Fruit fly (Drosophila melanogaster) whole organism, larva: ENCODE measurements around the gene CG33689.

Source experiments
- noc ChIP-seq: fragments of 200-800 bp; sonication (Bioruptor generic); optimal IDR thresholded peaks from 3 replicates; lab custom pipeline; 2019; ENCODE audit warnings: missing biosample characterization, mild to moderate bottlenecking, missing genetic modification characterization, moderate library complexity

CG33689 gene

DNA sequence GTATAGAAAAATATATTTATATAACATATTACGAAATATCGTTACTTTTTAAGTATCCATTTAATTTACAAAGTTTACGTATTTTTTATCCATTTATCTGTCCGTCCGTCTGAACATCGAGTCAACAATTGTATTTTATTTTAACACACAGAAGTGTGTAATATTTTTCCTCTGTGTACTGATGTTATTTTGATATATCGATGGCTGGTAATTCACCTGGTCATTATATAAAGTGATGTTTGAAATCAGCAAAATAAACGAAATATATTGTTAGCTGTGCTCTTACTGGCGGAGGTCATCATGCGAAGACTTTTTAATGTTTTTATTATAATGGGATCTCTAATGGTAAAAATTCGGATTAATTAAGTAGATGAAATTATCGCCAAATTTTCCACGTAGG, at the start of gene CG33689:
Gene CG33689 (plus strand): TSS at position 301 of the 400 bp plus-strand sequence.
- no peak for TF ChIP-seq noc

DNA sequence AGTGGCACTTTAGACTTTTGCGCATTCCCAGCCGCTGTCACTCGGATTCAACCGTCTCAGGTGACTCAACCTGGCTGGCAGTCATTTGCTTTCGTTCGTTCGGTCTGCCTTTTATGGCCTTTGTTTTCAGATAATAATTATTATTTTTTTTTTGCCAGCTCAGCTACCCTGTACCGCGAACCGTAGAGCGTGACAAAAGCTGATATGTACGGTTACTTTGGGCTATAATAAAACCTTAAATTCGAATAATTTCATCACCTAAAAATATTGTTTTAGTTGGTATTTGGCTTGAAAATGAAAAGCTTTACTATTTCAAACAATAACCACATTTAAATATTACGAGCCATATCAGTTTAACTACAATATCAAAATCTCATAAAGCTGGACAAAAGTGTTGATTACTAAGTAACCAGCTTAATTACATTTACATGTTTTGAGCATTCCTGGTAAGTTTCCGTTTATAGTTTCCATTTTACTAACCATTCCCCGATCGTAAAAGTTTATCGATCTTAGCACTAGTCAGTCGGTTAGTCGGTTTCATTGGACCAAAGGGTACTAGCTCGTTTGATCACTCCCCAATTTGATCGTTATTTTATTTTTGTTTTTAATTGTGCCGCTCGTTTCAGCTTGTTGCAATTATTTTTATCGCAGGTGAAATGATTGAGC, 49.0 kb upstream of the CG33689 start:
- TF ChIP-seq noc: no peak

DNA sequence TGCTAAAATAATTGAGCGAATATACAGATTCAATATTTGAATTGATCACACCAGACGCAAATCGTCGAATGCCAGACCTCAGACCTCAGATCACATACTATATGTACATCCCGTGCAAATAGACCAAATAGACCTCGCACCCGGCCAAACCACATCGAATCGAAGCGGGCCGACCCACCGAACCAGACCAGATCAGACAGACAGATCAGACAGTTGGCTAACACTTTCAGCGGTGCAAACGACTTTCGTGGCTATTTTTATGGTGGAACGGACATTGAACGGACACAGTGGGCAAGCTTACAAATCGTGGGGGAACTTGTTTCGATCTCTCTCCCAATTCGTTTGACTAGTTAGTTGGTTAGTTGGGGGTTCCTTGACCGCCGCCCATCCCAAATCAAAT, 48.3 kb upstream of the CG33689 start:
- TF ChIP-seq noc: no peak

DNA sequence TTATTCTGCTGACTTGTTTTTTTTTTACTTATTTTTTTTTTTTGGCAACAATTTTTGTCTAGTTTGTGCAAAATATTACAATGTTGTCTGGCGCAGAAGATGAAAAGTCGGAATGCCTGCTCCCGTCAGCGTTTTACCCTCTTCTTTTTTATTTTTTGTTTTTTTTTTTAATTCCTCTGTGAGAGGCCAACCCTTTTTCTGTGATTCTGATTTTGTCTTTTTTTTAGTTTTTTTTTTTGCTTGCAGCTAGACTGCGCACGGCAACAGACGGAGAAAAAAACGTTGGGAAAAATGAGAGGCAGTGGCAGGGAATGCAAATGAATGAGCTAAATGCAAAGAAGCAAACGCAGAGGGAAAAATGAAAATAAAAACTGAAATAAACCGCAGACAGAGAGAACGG, 46.9 kb upstream of the CG33689 start:
- no peak for TF ChIP-seq noc

DNA sequence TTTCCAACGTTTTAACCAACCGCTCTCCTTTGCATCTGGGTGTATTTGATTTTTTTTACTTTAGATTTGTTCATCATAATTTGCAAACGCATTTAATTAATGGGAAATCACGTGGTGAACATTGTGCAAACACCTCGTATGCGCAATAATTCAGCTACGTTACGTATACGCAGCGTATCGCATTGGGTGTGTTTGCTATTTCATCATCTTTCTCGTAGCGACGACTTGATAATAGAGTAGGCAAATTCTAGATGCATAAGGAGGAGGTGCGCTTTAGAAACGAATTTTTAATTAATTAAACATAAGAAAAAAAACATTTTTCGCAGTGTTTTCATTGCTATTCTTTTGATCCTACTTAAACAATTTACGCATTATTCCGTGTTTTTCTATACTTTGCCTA, 46.4 kb upstream of the CG33689 start:
- no peak for TF ChIP-seq noc

DNA sequence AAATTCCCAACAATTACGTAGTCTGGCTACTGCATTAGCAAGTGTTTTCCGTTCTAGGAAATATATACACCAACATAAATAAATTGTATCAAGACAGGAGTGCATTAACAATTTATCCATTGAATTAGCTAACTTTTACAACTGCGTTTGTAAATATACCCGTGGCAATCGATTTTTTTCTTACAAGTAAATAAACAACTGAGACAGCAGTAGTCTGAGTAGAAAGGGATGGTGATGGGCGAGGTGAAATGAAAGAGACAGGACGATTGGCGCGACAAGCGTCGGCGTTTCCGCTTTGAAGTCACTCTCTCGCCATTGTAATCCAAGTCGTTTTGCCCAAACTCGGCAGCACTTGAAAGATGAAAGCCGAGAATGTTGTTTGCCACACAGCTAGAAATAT, 44.5 kb upstream of the CG33689 start:
- TF ChIP-seq noc: no peak

DNA sequence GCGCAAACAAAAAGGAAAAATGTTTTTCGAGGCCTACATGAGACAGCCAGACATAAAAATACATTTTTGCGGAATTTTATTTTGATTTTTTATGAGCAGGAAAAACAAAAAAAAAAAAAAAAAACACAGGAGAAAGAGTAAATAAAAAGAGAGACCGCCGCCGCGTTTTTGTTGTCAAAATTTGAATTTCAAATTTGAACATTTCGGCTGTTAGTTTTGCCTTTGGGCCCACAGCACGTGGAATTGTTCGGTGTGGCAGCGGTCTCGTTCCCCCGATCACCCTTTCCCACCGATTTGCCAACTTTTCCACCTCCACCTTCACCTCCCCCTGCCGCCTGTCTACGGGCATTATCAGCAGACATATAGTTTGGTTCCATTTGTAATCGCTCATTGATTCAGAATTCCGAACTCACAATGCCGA, 43.2 kb upstream of the CG33689 start:
- no peak for TF ChIP-seq noc

DNA sequence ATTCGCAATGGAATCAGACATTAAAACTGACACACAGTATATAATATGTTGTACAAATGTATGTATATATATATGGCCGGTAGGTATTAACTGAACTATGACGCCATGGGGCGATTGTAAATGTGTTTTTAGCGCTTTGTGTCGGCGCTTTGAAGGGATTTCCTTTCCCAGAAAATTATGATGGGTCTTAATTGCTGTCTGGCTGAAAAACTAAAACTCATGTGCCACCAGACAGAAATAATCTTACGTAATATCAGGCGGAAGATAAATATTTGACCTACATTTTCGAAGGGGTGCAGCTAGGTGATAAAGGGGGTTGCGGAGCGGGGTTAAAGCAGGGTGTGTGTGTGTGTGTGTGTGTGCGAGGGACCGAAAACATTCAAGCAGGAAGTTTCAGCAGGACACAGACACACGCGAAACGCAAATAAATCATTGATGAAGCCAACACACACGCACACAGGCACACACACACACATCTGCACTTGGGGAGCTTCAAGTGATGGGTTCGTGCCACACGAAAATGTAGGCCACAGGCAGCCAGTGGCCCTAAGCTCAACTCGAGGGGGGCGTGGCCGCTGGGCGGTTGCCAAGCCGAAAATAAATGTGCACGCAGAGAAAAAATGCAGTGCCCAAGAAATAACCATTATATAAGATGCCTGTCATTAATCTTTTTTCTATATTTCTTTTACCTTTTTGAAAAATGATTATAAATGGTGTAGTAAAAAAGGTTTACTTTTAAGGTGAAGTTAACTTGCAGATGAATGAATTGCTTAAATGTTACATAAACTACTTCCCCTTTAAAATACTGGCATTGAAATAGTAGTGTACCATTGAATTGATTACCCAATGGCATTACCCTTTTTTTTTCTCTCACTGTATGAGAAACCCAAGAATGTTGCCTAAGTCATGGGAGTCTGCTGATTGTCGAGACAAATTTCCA, 42.5 kb upstream of the CG33689 start:
- no peak for TF ChIP-seq noc

DNA sequence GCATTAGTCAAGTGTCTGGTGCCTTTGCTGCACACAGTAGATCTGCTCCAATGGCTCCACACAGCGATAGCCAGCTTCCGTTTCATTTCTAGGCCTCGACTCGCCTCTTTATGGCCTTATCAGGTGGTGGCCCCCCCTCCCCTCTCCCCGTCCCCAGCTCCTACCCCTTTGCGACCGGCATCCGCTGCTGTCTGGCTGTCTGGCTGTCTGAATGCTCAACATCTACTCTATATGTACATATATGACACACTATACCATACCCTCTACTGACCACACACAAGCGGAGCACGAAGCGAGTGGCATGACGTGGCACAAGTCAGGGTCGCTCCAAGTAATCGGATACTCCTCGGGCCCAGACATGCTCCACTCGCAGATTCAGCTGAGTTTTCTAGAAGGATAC, 41.7 kb upstream of the CG33689 start:
- TF ChIP-seq noc: no peak

DNA sequence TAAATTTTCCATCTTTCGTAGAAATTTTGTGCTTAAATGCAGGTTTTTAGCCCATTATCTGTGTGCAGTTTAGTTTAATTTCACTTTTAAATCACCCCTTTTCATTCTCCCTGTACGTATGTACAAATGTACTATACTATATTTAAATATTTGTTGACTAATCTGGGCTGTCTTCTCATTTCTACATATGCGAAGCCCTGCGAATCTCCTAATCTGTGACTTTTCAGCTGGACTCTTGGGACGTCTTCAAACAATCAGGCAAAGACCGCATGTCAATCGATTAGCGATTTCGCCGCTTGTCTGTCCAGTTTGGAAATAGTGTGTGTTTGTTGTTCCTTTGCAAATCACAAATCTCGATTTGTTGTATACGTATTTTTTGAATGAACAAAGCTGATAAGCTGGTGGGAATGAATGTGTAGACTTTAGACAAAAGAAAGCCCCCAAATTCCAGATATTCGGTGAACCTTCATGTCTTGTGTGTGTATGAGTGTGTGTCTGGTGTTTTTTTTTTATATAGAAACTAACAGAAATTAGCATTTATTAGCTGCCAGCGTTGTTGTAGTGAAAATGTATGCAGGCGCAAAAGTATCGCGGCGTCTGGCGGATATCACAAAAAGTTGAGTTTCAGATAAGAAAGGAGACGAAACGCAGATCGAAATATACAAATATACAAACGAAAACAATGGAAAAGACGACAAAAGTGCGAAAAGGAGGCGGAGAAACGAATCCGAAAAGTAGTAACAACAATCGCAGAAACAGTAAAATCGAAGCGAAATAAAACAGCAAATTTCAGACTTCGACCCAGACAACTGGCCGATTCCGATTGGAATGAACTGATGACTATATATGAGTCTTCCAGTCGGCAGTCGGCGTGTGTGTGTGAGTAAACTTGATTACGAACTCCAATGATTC, 40.6 kb upstream of the CG33689 start:
- peak; percentile 54 for TF ChIP-seq noc

DNA sequence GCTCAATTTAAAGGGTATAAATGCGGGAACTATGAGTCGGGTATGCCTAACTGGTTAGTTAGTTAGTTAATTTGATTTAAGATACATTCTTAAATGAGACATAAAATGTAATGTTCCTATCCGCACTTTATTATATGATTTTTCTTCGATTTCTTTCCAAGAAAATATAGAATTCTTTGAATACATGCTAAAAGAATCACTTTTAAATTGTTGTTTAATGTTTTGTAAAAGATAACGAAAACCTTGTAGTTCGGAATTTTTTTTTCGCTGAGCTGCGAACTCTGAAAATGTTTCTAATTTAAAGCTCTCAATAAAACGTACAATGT, 40.0 kb upstream of the CG33689 start:
- peak; percentile 91 for TF ChIP-seq noc

DNA sequence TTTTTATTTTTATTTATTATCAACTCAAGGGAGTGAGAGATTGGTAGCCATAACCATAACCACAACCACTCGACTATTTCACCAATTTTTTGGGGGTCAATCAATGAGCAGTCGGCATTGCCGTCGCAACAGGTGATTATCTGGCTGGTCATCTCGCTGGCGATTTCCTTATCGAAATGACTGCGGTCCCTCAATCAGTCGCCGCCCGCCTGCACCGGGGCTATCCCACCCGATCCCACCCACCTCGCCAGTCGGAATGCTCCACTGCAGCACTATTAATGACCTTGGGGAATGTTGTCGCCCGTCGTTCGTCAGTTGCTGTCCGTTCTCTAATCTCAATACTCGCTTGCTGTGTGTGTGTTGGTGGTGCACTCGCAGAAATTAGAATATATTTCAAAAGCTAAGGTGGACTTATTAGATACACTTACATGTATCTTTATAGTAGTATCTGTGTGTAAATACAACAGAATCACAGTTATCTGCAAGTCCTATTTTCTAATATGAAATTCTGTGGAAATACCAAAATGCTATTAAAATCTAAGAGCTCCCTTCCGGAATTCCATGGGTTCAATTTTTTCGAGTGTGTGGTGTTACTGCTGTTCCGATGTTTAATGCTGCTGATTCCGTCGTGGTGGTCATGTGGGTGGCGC, 39.5 kb upstream of the CG33689 start:
- TF ChIP-seq noc: peak; percentile 95

DNA sequence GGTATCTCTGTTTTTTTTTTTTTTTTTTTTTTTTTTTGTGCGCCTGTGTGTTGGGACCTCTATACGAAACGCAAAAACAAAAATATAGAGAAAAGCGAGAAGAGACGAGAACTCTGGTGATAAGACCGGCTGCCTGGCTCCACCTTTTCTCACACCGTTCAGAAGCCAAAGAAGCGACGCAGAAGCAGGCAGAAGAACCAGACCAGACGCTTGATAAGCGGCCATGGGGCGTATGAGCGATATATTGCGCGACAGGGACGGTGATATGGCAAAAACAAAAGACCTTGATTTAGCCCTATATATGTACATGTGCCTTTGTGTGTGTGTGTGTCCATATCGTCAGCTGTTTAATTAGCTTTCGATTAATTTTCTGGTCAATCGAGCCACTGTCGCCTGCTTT, 38.9 kb upstream of the CG33689 start:
- no peak for TF ChIP-seq noc

DNA sequence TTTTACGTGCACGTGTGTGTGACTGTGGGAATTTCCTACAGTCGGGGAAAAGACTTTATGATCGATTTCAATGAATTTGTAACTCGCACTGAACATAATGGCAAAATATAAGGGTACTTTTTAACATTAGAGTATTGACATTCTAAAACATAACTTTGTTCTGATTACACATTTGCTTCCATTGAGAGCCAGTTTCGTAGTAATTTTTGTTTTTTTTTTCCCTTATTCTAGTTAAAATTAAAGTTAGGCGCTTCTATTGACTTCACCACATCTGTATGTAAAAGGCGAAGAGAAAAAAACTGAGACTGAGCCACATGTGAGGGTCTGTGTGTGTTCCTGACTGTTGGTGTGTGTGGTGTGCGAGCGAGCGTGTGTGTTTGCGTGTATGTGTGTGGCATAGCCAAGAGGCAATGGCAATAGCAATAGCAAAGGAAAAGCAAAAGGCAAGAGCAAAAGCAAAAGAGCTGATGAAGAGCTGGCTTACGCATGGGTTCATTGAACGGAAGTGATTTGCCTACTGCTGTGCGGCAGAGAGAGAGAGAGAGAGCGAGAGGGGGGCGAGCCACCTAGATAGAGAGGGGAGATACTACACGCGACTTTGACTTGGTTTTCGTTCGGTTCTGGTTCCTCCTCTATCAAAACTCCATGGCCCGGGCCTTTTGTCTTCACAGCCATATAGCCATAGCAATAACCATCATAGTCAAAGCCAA, 38.0 kb upstream of the CG33689 start:
- peak; percentile 86 for TF ChIP-seq noc

DNA sequence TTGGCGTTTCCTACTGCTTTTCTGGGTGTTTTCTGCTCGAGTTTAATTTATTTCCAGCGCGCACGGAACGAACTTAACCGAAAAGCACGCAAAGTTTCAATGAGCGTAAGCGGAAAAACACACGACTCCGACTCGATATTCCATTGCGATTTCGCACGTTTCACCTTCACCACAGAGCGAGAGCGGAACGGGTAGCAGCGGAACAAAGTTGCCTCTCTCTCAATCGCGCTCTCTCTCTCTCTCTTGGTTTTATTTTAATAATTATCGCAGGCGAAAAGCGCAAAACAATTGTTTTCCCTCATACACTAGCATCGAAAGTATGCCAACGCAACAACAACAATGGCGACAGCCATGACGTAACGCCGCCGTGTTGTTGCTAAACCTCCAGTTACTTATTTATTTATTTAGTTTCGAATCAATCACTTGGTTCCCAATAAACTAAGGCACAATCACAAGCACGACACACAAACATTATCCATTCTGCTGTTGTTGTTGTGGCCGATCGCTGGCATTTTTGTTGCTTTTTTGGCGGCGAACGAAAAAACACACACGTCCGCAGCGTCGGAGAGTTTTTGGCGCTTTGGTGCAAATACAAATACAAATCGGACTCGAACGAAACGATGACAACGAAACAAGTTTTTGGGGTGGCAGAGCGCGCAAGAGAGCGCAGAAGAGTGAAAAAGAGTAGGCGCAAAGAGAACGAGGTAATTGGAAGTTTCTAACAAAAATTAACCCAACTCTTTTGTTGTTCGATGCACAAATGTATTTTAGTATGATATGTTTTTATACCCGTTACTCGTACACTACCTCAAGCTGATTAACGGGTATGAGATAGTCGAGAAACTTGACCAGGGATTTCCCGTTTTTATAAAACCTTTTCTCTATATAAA, 35.6 kb upstream of the CG33689 start, which contains the start of gene CG5151:
Gene CG5151 (minus strand): TSS at position 552 of the 890 bp plus-strand sequence.
- peak; percentile 39 for TF ChIP-seq noc
